Fruit fly (Drosophila melanogaster) whole organism, wandering third instar larva: Measurements from ENCODE around the gene by.

Experiments used
- Abd-B ChIP-seq: fragments of >200 bp; optimal IDR thresholded peaks from 2 replicates; lab custom pipeline; 2017; ENCODE audit warnings: missing biosample characterization, missing genetic modification characterization
- CG9705 ChIP-seq: fragments of 200-800 bp; sonication (Bioruptor generic); optimal IDR thresholded peaks from 2 replicates; lab custom pipeline; 2018; ENCODE audit warnings: missing biosample characterization, mild to moderate bottlenecking, missing genetic modification characterization
- GATAd ChIP-seq: sonication (Bioruptor generic); optimal IDR thresholded peaks from 2 replicates; lab custom pipeline; 2016; ENCODE audit warnings: missing biosample characterization, missing genetic modification characterization
- HLH106 ChIP-seq: fragments of 200-800 bp; optimal IDR thresholded peaks from 3 replicates; lab custom pipeline; 2019; ENCODE audit warnings: missing biosample characterization, mild to moderate bottlenecking, missing genetic modification characterization, moderate library complexity
- Hnf4 ChIP-seq: fragments of 200-800 bp; sonication (Bioruptor generic); optimal IDR thresholded peaks from 2 replicates; lab custom pipeline; 2016; ENCODE audit warnings: missing biosample characterization, mild to moderate bottlenecking, missing genetic modification characterization
- Hr78 ChIP-seq: fragments of >200 bp; optimal IDR thresholded peaks from 2 replicates; lab custom pipeline; 2017; ENCODE audit warnings: missing biosample characterization, missing genetic modification characterization
- Hr83 ChIP-seq: fragments of 200-300 bp; sonication (Bioruptor generic); optimal IDR thresholded peaks from 2 replicates; lab custom pipeline; 2016; ENCODE audit warnings: missing biosample characterization, mild to moderate bottlenecking, missing genetic modification characterization, moderate library complexity; ENCODE audit not compliant: poor library complexity, severe bottlenecking
- Jra ChIP-seq: sonication (Bioruptor generic); optimal IDR thresholded peaks from 2 replicates; lab custom pipeline; 2016; ENCODE audit warnings: missing biosample characterization, missing genetic modification characterization
- Myc ChIP-seq: fragments of >200 bp; optimal IDR thresholded peaks from 2 replicates; lab custom pipeline; 2017
- N ChIP-seq: fragments of >200 bp; optimal IDR thresholded peaks from 2 replicates; lab custom pipeline; 2018; ENCODE audit warnings: missing biosample characterization, missing external identifiers, missing genetic modification characterization
- OdsH ChIP-seq: fragments of 200-800 bp; sonication (Bioruptor generic); optimal IDR thresholded peaks from 2 replicates; lab custom pipeline; 2016; ENCODE audit warnings: missing biosample characterization, mild to moderate bottlenecking, missing genetic modification characterization
- Rel ChIP-seq, 2 experiments: fragments of 200-800 bp; sonication (Bioruptor generic) in 1 of 2; optimal IDR thresholded peaks; 2 replicates in 1 of 2; 3 replicates in 1 of 2; lab custom pipeline; 2016 to 2019; ENCODE audit warnings: mild to moderate bottlenecking in 2 of 2, missing biosample characterization in 2 of 2, missing genetic modification characterization in 2 of 2, moderate library complexity in 1 of 2
- Sp1 ChIP-seq: fragments of 200-800 bp; sonication (Bioruptor generic); optimal IDR thresholded peaks from 3 replicates; lab custom pipeline; 2019; ENCODE audit warnings: missing biosample characterization, mild to moderate bottlenecking, missing genetic modification characterization, moderate library complexity
- br ChIP-seq: fragments of 200-800 bp; sonication (Bioruptor generic); optimal IDR thresholded peaks from 2 replicates; lab custom pipeline; 2016; ENCODE audit warnings: missing biosample characterization, missing genetic modification characterization
- brk ChIP-seq: fragments of 200-800 bp; sonication (Bioruptor generic); optimal IDR thresholded peaks from 2 replicates; lab custom pipeline; 2016; ENCODE audit warnings: missing biosample characterization, mild to moderate bottlenecking, missing genetic modification characterization
- dl ChIP-seq, 2 experiments: fragments of 175-275, 200-275 bp in 1 of 2; fragments of 200-275 bp in 1 of 2; sonication (Bioruptor generic); optimal IDR thresholded peaks; lab custom pipeline; 2018; ENCODE audit warnings: mild to moderate bottlenecking in 2 of 2, missing biosample characterization in 2 of 2, missing genetic modification characterization in 2 of 2, moderate library complexity in 2 of 2; ENCODE audit not compliant: partially characterized antibody in 2 of 2, insufficient read depth in 1 of 2
- dmrt93B ChIP-seq: fragments of 200-800 bp; sonication (Bioruptor generic); optimal IDR thresholded peaks from 2 replicates; lab custom pipeline; 2018; ENCODE audit warnings: missing biosample characterization, mild to moderate bottlenecking, missing genetic modification characterization
- dsf ChIP-seq: sonication (Bioruptor generic); optimal IDR thresholded peaks from 2 replicates; lab custom pipeline; 2016; ENCODE audit warnings: missing biosample characterization, missing genetic modification characterization, borderline replicate concordance
- ey ChIP-seq: fragments of 200-800 bp; sonication (Bioruptor generic); optimal IDR thresholded peaks from 2 replicates; lab custom pipeline; 2016; ENCODE audit warnings: missing biosample characterization, missing genetic modification characterization
- foxo ChIP-seq, 2 experiments: fragments of 200-800 bp; sonication (Bioruptor generic); optimal IDR thresholded peaks; 2 replicates in 1 of 2; 3 replicates in 1 of 2; lab custom pipeline; 2016 to 2017; ENCODE audit warnings: missing biosample characterization in 2 of 2, missing genetic modification characterization in 2 of 2
- fru ChIP-seq: fragments of 200-800 bp; sonication (Bioruptor generic); optimal IDR thresholded peaks from 3 replicates; lab custom pipeline; 2016; ENCODE audit warnings: missing biosample characterization, mild to moderate bottlenecking, missing genetic modification characterization
- h ChIP-seq: fragments of 200-800 bp; sonication (Bioruptor generic); optimal IDR thresholded peaks from 3 replicates; lab custom pipeline; 2016; ENCODE audit warnings: missing biosample characterization, mild to moderate bottlenecking, missing genetic modification characterization
- jim ChIP-seq: fragments of 175-275, 200-325 bp; sonication (Bioruptor generic); optimal IDR thresholded peaks from 2 replicates; lab custom pipeline; 2016; ENCODE audit warnings: missing biosample characterization, mild to moderate bottlenecking, missing genetic modification characterization
- lola ChIP-seq: fragments of >200 bp; optimal IDR thresholded peaks from 2 replicates; lab custom pipeline; 2017; ENCODE audit warnings: missing biosample characterization, missing genetic modification characterization
- pan ChIP-seq: fragments of >200 bp; optimal IDR thresholded peaks from 2 replicates; lab custom pipeline; 2017
- psq ChIP-seq: fragments of 200-800 bp; sonication (Bioruptor generic); optimal IDR thresholded peaks from 3 replicates; lab custom pipeline; 2017; ENCODE audit warnings: missing biosample characterization, mild to moderate bottlenecking, missing genetic modification characterization, moderate library complexity
- rgr ChIP-seq: fragments of 200-800 bp; sonication (Bioruptor generic); optimal IDR thresholded peaks from 3 replicates; lab custom pipeline; 2016; ENCODE audit warnings: missing biosample characterization, mild to moderate bottlenecking, missing genetic modification characterization
- sage ChIP-seq: fragments of 200-800 bp; sonication (Bioruptor generic); optimal IDR thresholded peaks from 2 replicates; lab custom pipeline; 2016; ENCODE audit warnings: missing biosample characterization, mild to moderate bottlenecking, missing genetic modification characterization
- sv ChIP-seq: fragments of 200-800 bp; sonication (Bioruptor generic); optimal IDR thresholded peaks from 3 replicates; lab custom pipeline; 2016; ENCODE audit warnings: missing biosample characterization, missing genetic modification characterization
- woc ChIP-seq: sonication (Bioruptor generic); optimal IDR thresholded peaks from 2 replicates; lab custom pipeline; 2016; ENCODE audit warnings: missing biosample characterization, mild to moderate bottlenecking, missing genetic modification characterization

Gene by

DNA sequence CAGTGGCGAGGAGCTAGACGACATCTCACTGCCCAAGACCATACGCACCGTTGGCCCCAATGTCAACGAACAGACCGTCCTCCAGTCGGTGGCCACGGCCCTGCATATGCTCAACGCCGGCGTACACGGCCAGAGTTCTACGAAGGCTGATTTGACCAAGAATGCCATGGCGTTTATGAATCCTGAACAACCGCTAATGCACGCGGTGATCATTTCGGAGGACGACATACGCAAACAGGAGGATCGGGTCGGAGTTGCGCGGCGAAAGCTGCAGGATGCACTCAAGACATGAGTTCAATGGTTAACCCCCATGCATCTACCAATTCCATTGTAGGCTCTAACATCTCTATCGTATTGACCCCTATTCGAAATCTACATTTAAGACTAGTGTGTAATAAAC is 28.3 kb upstream of the by start:
- TF ChIP-seq ey (GFP tag; lab: Kevin White, UChicago), result no peak
- TF ChIP-seq jim (GFP tag; lab: Kevin White, UChicago), result no peak
- TF ChIP-seq N (GFP tag; lab: Kevin White, UChicago), result no peak

dm6 chr3R:9559413-9560014 is 26.7 kb upstream of the by start, which contains the start of the genes AP-1mu and MBD-like:
Gene AP-1mu (minus strand): TSS chr3R:9559525.
Gene MBD-like (plus strand): TSS chr3R:9559760.
- TF ChIP-seq woc (peak; percentile 67), rgr (peak; percentile 71), dl (GFP tag; optimal IDR thresholded peaks at IDR 0.05; lab: Kevin White, UChicago; ENCODE audit: insufficient read depth in 1 of 2, partially characterized antibody in 2 of 2) (no peak), Abd-B (GFP tag; lab: Kevin White, UChicago) (no peak), HLH106 (tag; lab: Kevin White, UChicago) (peak; percentile 73), fru (GFP tag; lab: Kevin White, UChicago) (peak; percentile 75), brk (GFP tag; lab: Kevin White, UChicago) (no peak), Rel (GFP tag; optimal IDR thresholded peaks at IDR 0.05; lab: Kevin White, UChicago) (no peak), Rel (tag; optimal IDR thresholded peaks at IDR 0.05; lab: Kevin White, UChicago) (peak; percentile 50), GATAd (no peak), foxo (GFP tag; optimal IDR thresholded peaks at IDR 0.05; lab: Kevin White, UChicago) (peak in 1 of 2 experiments; percentile 78), jim (GFP tag; lab: Kevin White, UChicago) (no peak), Myc (lab: Kevin White, UChicago) (peak; percentile 67), br (GFP tag; lab: Kevin White, UChicago) (no peak), N (GFP tag; lab: Kevin White, UChicago) (no peak), ey (GFP tag; lab: Kevin White, UChicago) (peak; percentile 73), dmrt93B (GFP tag; lab: Kevin White, UChicago) (no peak), psq (peak; percentile 66), Hnf4 (no peak), Sp1 (GFP tag; lab: Kevin White, UChicago) (peak; percentile 67), CG9705 (GFP tag; lab: Kevin White, UChicago) (peak; percentile 61), Hr83 (GFP tag; lab: Kevin White, UChicago) (no peak), OdsH (GFP tag; lab: Kevin White, UChicago) (peak; percentile 57), sv (GFP tag; lab: Kevin White, UChicago) (peak; percentile 40), h (GFP tag; lab: Kevin White, UChicago) (peak; percentile 81), sage (GFP tag; lab: Kevin White, UChicago) (no peak), Jra (GFP tag; lab: Kevin White, UChicago) (peak; percentile 73)

DNA sequence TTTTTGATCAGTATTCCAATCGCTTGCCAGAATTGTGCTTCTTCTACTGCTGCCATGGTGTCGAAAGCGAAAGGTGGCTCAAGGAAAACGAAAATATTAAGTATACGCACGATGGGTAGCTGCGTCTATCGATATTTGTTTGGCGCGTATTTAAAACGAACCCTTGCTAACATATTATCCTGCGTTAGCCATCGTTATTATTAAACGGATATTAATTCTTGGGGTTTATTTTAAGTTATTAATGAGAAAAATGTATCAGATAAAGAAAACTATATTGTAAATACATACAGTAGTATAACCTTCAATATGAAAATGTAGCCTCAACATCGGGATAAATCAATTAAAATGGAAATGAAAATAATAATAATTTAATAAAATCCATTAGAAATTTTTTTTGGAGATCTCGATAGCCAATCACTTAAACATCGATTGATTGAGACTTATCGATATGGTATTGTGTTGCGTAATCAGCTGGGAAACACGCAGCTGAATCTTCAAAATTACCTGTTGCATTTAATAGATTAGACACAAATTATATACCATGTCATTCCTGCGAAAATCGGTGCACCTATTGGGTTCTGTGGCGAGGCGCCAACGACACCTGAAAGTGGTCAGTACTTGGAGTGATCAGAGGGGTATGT is 22.6 kb upstream of the by start, which contains the start of the genes CG9386 and BckdhA:
TSS of gene CG9386 (minus strand) at position 75 of the 641 bp plus-strand sequence.
TSS of gene BckdhA (plus strand) at position 452 of the 641 bp plus-strand sequence.
- TF ChIP-seq Sp1 (GFP tag; lab: Kevin White, UChicago) (peak; percentile 48), Rel (GFP tag; optimal IDR thresholded peaks at IDR 0.05; lab: Kevin White, UChicago) (no peak), Rel (tag; optimal IDR thresholded peaks at IDR 0.05; lab: Kevin White, UChicago) (peak; percentile 82), rgr (peak; percentile 54), Myc (lab: Kevin White, UChicago) (no peak), dl (GFP tag; optimal IDR thresholded peaks at IDR 0.05; lab: Kevin White, UChicago; ENCODE audit: insufficient read depth in 1 of 2, partially characterized antibody in 2 of 2) (no peak), lola (no peak), HLH106 (tag; lab: Kevin White, UChicago) (peak; percentile 31), Hr83 (GFP tag; lab: Kevin White, UChicago) (peak; percentile 48), Jra (GFP tag; lab: Kevin White, UChicago) (peak; percentile 18), psq (peak; percentile 40), pan (lab: Kevin White, UChicago) (no peak), foxo (GFP tag; optimal IDR thresholded peaks at IDR 0.05; lab: Kevin White, UChicago) (peak in 1 of 2 experiments; percentile 62), Hr78 (no peak), fru (GFP tag; lab: Kevin White, UChicago) (peak; percentile 41), ey (GFP tag; lab: Kevin White, UChicago) (peak; percentile 13), woc (peak; percentile 48), h (GFP tag; lab: Kevin White, UChicago) (peak; percentile 57), dsf (GFP tag; lab: Kevin White, UChicago) (no peak), OdsH (GFP tag; lab: Kevin White, UChicago) (peak; percentile 21)
